Fruit fly (Drosophila melanogaster): Measurements from ENCODE around the gene Acer.

Acer gene

DNA sequence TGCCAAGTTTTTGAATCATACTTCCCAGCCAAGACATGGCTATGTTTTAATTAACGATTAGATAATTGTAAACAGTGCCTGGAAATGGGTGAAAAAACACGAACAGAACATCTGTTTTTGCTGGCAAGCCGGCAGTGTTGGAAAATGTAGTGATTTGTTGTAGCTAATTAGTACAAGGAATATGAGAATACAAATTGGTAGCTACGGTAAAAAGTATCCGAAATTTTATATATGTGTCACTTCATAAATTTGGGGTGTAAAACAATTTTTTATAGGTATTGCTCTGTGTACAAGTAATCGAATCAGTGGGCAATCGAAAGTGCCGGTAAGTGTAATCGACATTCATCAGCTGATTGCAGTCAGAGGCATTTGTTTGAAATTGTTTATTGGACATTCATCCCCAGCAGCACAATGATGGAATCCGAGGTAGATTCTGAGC lies 4.5 kb upstream of the Acer start, which contains the start of the genes mRpL51 and Uba4:
TSS of gene mRpL51 (minus strand) at position 125 of the 439 bp plus-strand sequence.
TSS of gene Uba4 (plus strand) at position 156 of the 439 bp plus-strand sequence.
- no peak for TF ChIP-seq CTCF (optimal IDR thresholded peaks at IDR 0.05)
- no peak for TF ChIP-seq CG8478 (optimal IDR thresholded peaks at IDR 0.05)

- TF ChIP-seq CTCF (optimal IDR thresholded peaks at IDR 0.05): no peak
- no peak for TF ChIP-seq CG8478 (optimal IDR thresholded peaks at IDR 0.05)
Observed at dm6 chr2L:8519390-8519789, 2.3 kb upstream of the Acer start, which contains the start of gene Sgp. Gene Sgp, plus strand, starts transcription at chr2L:8519690.

- TF ChIP-seq CTCF (optimal IDR thresholded peaks at IDR 0.05) (no peak), CG8478 (optimal IDR thresholded peaks at IDR 0.05) (no peak)
Observed at dm6 chr2L:8522781-8523180, 1.0 kb downstream of the Acer start.

dm6 chr2L:8525000-8525399 lies 3.3 kb downstream of the Acer start:
- TF ChIP-seq CG8478 (optimal IDR thresholded peaks at IDR 0.05) (no peak), CTCF (optimal IDR thresholded peaks at IDR 0.05) (no peak)

DNA sequence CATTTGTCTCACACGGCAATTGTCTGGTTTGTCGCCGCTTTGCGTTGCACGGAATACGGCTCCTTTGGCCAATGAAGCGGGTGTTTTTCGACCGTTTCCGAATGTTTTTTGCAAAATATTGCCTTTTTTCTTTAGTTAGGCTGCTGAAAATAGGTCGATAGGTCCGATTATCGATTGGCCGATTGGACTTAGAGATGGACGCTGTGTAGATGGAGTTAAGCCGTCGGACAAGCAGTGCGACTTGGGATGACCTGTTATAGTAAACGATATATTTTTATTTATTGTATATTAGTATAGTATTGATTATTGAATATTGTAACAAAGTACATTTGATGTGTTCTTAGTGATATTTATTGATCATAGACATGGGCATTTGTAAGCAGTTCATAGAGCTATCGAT lies 6.6 kb downstream of the Acer start, which contains the start of the genes lmgA and lmgB:
TSS of gene lmgA (minus strand) at position 301 of the 400 bp plus-strand sequence.
TSS of gene lmgB (minus strand) at position 301 of the 400 bp plus-strand sequence.
- TF ChIP-seq CTCF (optimal IDR thresholded peaks at IDR 0.05): no peak
- TF ChIP-seq CG8478 (optimal IDR thresholded peaks at IDR 0.05): no peak

DNA sequence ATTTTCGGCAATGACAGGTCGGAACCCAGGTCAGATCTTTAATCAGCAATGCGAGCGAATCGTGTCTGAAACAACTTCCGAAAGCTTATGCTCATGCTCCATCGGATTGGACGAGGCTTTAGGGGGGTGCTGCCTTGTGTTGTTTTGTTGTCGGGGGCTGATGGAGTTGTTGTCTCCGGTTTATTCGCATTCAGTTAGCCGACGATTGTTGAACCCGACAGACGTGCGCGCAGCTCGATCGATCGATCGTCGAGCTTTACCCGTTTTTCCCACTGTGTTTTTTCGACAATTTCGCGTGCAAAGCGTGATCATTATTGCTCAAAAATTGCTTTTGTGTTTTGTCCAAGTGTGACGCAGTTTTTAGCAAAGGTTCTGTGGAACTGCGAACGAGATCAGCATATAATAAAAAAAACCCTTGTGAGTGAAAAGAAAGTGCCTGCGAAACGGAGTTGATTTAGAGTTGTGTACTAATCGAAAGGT lies 7.3 kb downstream of the Acer start, which contains the start of gene CG17834:
TSS of gene CG17834 (plus strand) at position 191 of the 480 bp plus-strand sequence.
- TF ChIP-seq CTCF (optimal IDR thresholded peaks at IDR 0.05) (no peak), CG8478 (optimal IDR thresholded peaks at IDR 0.05) (no peak)

- TF ChIP-seq CG8478 (optimal IDR thresholded peaks at IDR 0.05): no peak
- TF ChIP-seq CTCF (optimal IDR thresholded peaks at IDR 0.05): no peak
Observed at dm6 chr2L:8530189-8530588, 8.5 kb downstream of the Acer start.

dm6 chr2L:8532790-8533189 lies 11.1 kb downstream of the Acer start:
- TF ChIP-seq CTCF (optimal IDR thresholded peaks at IDR 0.05): no peak
- no peak for TF ChIP-seq CG8478 (optimal IDR thresholded peaks at IDR 0.05)

- no peak for TF ChIP-seq CTCF (optimal IDR thresholded peaks at IDR 0.05)
- no peak for TF ChIP-seq CG8478 (optimal IDR thresholded peaks at IDR 0.05)
Observed at dm6 chr2L:8533632-8534031, 11.9 kb downstream of the Acer start.

DNA sequence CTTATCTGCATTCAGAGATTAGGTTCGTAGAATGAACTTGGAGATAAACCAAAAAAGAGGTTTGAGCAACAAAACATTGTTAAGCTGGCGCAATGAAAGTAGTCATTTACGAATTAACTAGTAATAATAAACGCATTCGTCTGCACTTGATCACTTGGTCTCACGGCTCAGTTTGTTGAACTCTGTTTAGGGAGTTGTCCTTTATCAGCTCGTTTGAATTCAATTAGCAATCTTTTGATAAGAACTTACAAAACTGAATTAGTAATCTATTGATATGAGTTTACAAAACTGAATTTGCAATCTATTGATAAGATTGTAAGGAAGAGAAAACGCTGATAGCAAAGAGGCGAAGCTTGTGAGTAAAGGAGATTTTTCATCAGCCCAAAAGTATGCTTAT lies 12.4 kb downstream of the Acer start:
- no peak for TF ChIP-seq CG8478 (optimal IDR thresholded peaks at IDR 0.05)
- TF ChIP-seq CTCF (optimal IDR thresholded peaks at IDR 0.05): no peak

dm6 chr2L:8534515-8535295 lies 13.0 kb downstream of the Acer start:
- TF ChIP-seq CTCF (optimal IDR thresholded peaks at IDR 0.05) (no peak), CG8478 (optimal IDR thresholded peaks at IDR 0.05) (no peak)

DNA sequence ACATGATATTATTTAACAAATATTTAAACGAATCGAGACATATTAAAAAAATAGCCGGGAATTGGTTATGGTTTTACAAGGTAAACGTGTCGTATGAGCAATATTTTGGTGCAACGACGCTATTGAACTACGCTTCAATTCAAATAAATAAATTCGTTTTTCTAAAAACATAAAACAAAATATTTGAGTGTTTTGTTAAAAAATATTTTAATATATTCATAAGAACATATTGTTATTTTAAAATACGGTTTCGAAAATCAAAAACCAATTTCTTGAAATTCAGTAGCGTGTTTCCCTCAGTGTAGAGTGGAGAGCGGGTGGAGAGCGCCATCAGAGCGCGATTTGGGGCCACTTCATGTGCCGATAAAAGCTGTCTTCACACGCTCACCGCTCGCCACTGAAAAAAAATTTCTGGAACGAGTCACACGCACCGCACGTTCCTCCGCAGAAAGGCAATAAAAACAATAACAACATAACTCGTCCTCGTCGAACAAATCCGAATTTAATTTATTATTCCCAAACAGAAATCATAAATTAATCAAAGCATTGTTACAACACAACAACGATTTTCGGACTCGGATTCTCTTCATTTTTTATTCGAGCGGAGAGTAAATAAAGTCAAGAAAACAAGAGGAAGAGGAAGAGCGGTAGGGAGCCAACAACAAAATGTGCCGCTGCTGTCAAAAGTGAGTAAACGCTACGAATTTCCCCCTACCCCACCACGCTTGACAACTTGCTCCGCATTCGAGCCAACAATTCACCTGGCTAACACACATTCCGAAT lies 13.9 kb downstream of the Acer start:
- no peak for TF ChIP-seq CG8478 (optimal IDR thresholded peaks at IDR 0.05)
- TF ChIP-seq CTCF (optimal IDR thresholded peaks at IDR 0.05): no peak

dm6 chr2L:8538449-8539050 lies 16.8 kb downstream of the Acer start:
- no peak for TF ChIP-seq CTCF (optimal IDR thresholded peaks at IDR 0.05)
- TF ChIP-seq CG8478 (optimal IDR thresholded peaks at IDR 0.05): no peak

dm6 chr2L:8541469-8542233 lies 19.9 kb downstream of the Acer start, which contains the start of gene Sema1a:
Gene Sema1a, plus strand, starts transcription at chr2L:8542147.
- TF ChIP-seq CG8478 (optimal IDR thresholded peaks at IDR 0.05): no peak
- TF ChIP-seq CTCF (optimal IDR thresholded peaks at IDR 0.05): peak in 1 of 2 experiments; percentile 36
